Fruit fly (Drosophila melanogaster) whole organism, embryonic: Measurements from ENCODE around the gene CG14667.
A peak's percentile ranks its signal among the peaks of the same experiment; 100 is the strongest.

ENCODE experiments used
- Adf1 ChIP-seq: fragments of 200-800 bp; sonication (Bioruptor generic); IDR thresholded peaks from 2 replicates; pipeline ENCODE4 v1.3.6; 2022; ENCODE audit warnings: missing biosample characterization, missing genetic modification characterization
- CG14710 ChIP-seq: fragments of 200-800 bp; sonication (Bioruptor generic); optimal IDR thresholded peaks from 3 replicates; lab custom pipeline; 2019; ENCODE audit warnings: missing biosample characterization, mild to moderate bottlenecking, missing genetic modification characterization, moderate library complexity
- CG15269 ChIP-seq: fragments of 200-800 bp; sonication (Bioruptor generic); optimal IDR thresholded peaks from 2 replicates; lab custom pipeline; 2018; ENCODE audit warnings: missing biosample characterization, mild to moderate bottlenecking, missing genetic modification characterization, moderate library complexity
- CG15479 ChIP-seq: fragments of 200-800 bp; sonication (Bioruptor generic); optimal IDR thresholded peaks from 3 replicates; lab custom pipeline; 2019; ENCODE audit warnings: missing biosample characterization, mild to moderate bottlenecking, missing genetic modification characterization, moderate library complexity
- CG15696 ChIP-seq: fragments of 200-800 bp; sonication (Bioruptor generic); optimal IDR thresholded peaks from 2 replicates; lab custom pipeline; 2019; ENCODE audit warnings: missing biosample characterization, mild to moderate bottlenecking, missing genetic modification characterization, moderate library complexity
- CG1603 ChIP-seq: fragments of 200-800 bp; sonication (Bioruptor generic); optimal IDR thresholded peaks from 2 replicates; lab custom pipeline; 2019; ENCODE audit warnings: missing biosample characterization, mild to moderate bottlenecking, missing genetic modification characterization, moderate library complexity
- CG1832 ChIP-seq: fragments of 200-800 bp; sonication (Bioruptor generic); optimal IDR thresholded peaks from 2 replicates; lab custom pipeline; 2017; ENCODE audit warnings: missing biosample characterization, mild to moderate bottlenecking, missing genetic modification characterization, inconsistent platforms
- CG2678 ChIP-seq: fragments of 200-800 bp; sonication (Bioruptor generic); optimal IDR thresholded peaks from 3 replicates; lab custom pipeline; 2019; ENCODE audit warnings: missing biosample characterization, mild to moderate bottlenecking, missing genetic modification characterization, moderate library complexity
- CG32772 ChIP-seq: fragments of 200-800 bp; sonication (Bioruptor generic); IDR thresholded peaks from 2 replicates; pipeline ENCODE4 v1.3.6; 2022; ENCODE audit warnings: missing biosample characterization, missing genetic modification characterization
- CG4820 ChIP-seq: fragments of 200-800 bp; sonication (Bioruptor generic); optimal IDR thresholded peaks from 3 replicates; lab custom pipeline; 2016; ENCODE audit warnings: missing biosample characterization, missing genetic modification characterization
- CG8388 ChIP-seq: fragments of 200-800 bp; sonication (Bioruptor generic); optimal IDR thresholded peaks from 2 replicates; lab custom pipeline; 2019; ENCODE audit warnings: missing biosample characterization, mild to moderate bottlenecking, missing genetic modification characterization, moderate library complexity
- CHES-1-like ChIP-seq: fragments of 200-800 bp; sonication (Bioruptor generic); optimal IDR thresholded peaks from 2 replicates; lab custom pipeline; 2016; ENCODE audit warnings: missing biosample characterization, missing genetic modification characterization
- CkIIα-i1 ChIP-seq: fragments of 200-800 bp; sonication (Bioruptor generic); IDR thresholded peaks from 2 replicates; pipeline ENCODE4 v1.3.6; 2022; ENCODE audit warnings: missing biosample characterization, missing genetic modification characterization
- D ChIP-seq, 2 experiments: fragments of 200-800 bp in 1 of 2; fragments of >200 bp in 1 of 2; sonication (Bioruptor generic) in 1 of 2; optimal IDR thresholded peaks; 2 replicates in 1 of 2; 3 replicates in 1 of 2; lab custom pipeline; 2017; ENCODE audit warnings: mild to moderate bottlenecking in 1 of 2, missing biosample characterization in 1 of 2, missing genetic modification characterization in 1 of 2, missing genetic modification reagents in 1 of 2
- Deaf1 ChIP-seq: fragments of 200-800 bp; optimal IDR thresholded peaks from 3 replicates; lab custom pipeline; 2019; ENCODE audit warnings: missing biosample characterization, mild to moderate bottlenecking, missing genetic modification characterization, moderate library complexity
- ERR ChIP-seq: fragments of 200-800 bp; sonication (Bioruptor generic); optimal IDR thresholded peaks from 2 replicates; lab custom pipeline; 2016; ENCODE audit warnings: missing biosample characterization, missing genetic modification characterization
- Ets65A ChIP-seq: fragments of 200-800 bp; sonication (Bioruptor generic); peaks from one replicate; lab custom pipeline; 2016; ENCODE audit warnings: missing biosample characterization, missing genetic modification characterization
- Fer1 ChIP-seq: fragments of 200-800 bp; sonication (Bioruptor generic); optimal IDR thresholded peaks from 2 replicates; lab custom pipeline; 2017; ENCODE audit warnings: missing biosample characterization, mild to moderate bottlenecking, missing genetic modification characterization
- HLH54F ChIP-seq: fragments of 200-800 bp; sonication (Bioruptor generic); optimal IDR thresholded peaks from 3 replicates; lab custom pipeline; 2016; ENCODE audit warnings: missing biosample characterization, missing genetic modification characterization
- Opbp ChIP-seq: fragments of 200-800 bp; sonication (Bioruptor generic); IDR thresholded peaks from 3 replicates; pipeline ENCODE4 v1.3.6; 2022; ENCODE audit warnings: missing biosample characterization, missing genetic modification characterization; ENCODE audit not compliant: partially characterized antibody
- Trl ChIP-seq, 3 experiments: fragments of >200 bp in 2 of 3; fragments of 200-800 bp in 1 of 3; sonication (Bioruptor generic) in 1 of 3; optimal IDR thresholded peaks; 2 replicates in 1 of 3; 3 replicates in 2 of 3; lab custom pipeline; 2016 to 2017; ENCODE audit warnings: missing biosample characterization in 1 of 3, missing genetic modification characterization in 1 of 3
- abd-A ChIP-seq: fragments of 200-800 bp; sonication (Bioruptor generic); optimal IDR thresholded peaks from 3 replicates; lab custom pipeline; 2019; ENCODE audit warnings: missing biosample characterization, mild to moderate bottlenecking, missing genetic modification characterization, moderate library complexity
- bsh ChIP-seq, 2 experiments: fragments of 200-800 bp; sonication (Bioruptor generic); optimal IDR thresholded peaks; 2 replicates each; lab custom pipeline; 2017 to 2018; ENCODE audit warnings: mild to moderate bottlenecking in 2 of 2, missing biosample characterization in 2 of 2, missing genetic modification characterization in 2 of 2, moderate library complexity in 1 of 2
- crol ChIP-seq: fragments of 200-800 bp; sonication (Bioruptor generic); IDR thresholded peaks from 2 replicates; pipeline ENCODE4 v1.3.6; 2022; ENCODE audit warnings: missing biosample characterization, missing genetic modification characterization
- crp ChIP-seq, 2 experiments: fragments of 200-800 bp; sonication (Bioruptor generic); optimal IDR thresholded peaks; 2 replicates in 1 of 2; 3 replicates in 1 of 2; lab custom pipeline; 2017; ENCODE audit warnings: missing biosample characterization in 2 of 2, missing genetic modification characterization in 2 of 2, mild to moderate bottlenecking in 1 of 2, moderate library complexity in 1 of 2
- dmrt99B ChIP-seq: fragments of 200-800 bp; sonication (Bioruptor generic); optimal IDR thresholded peaks from 2 replicates; lab custom pipeline; 2018; ENCODE audit warnings: missing biosample characterization, mild to moderate bottlenecking, missing genetic modification characterization, moderate library complexity
- esg ChIP-seq: fragments of 200-800 bp; sonication (Bioruptor generic); conservative IDR thresholded peaks from 2 replicates; pipeline ENCODE4 v1.3.6; 2022; ENCODE audit warnings: missing biosample characterization, missing genetic modification characterization
- ewg ChIP-seq: fragments of 200-800 bp; sonication (Bioruptor generic); optimal IDR thresholded peaks from 3 replicates; lab custom pipeline; 2017; ENCODE audit warnings: mild to moderate bottlenecking, missing biosample characterization, missing genetic modification reagents, missing genetic modification characterization
- fd64A ChIP-seq: fragments of 200-800 bp; sonication (Bioruptor generic); optimal IDR thresholded peaks from 3 replicates; lab custom pipeline; 2018; ENCODE audit warnings: missing biosample characterization, mild to moderate bottlenecking, missing genetic modification characterization
- fd96Cb ChIP-seq: fragments of 200-800 bp; sonication (Bioruptor generic); optimal IDR thresholded peaks from 2 replicates; lab custom pipeline; 2018; ENCODE audit warnings: missing biosample characterization, mild to moderate bottlenecking, missing genetic modification characterization, moderate library complexity
- ftz-f1 ChIP-seq: fragments of 200-800 bp; sonication (Bioruptor generic); optimal IDR thresholded peaks from 2 replicates; lab custom pipeline; 2016; ENCODE audit warnings: missing biosample characterization, missing genetic modification characterization
- grau ChIP-seq: fragments of 200-800 bp; optimal IDR thresholded peaks from 3 replicates; lab custom pipeline; 2019; ENCODE audit warnings: missing biosample characterization, mild to moderate bottlenecking, missing genetic modification characterization, moderate library complexity
- jigr1 ChIP-seq: fragments of 200-800 bp; sonication (Bioruptor generic); IDR thresholded peaks from 3 replicates; pipeline ENCODE4 v1.3.6; 2022; ENCODE audit warnings: missing biosample characterization, missing genetic modification characterization
- klu ChIP-seq: fragments of 200-800 bp; sonication (Bioruptor generic); IDR thresholded peaks from 2 replicates; pipeline ENCODE4 v1.3.6; 2022; ENCODE audit warnings: missing biosample characterization, missing genetic modification characterization
- nom ChIP-seq: fragments of 200-800 bp; sonication (Bioruptor generic); optimal IDR thresholded peaks from 2 replicates; lab custom pipeline; 2017; ENCODE audit warnings: missing biosample characterization, missing genetic modification characterization, mild to moderate bottlenecking, moderate library complexity, missing genetic modification reagents
- onecut ChIP-seq: fragments of 200-800 bp; sonication (Bioruptor generic); IDR thresholded peaks from 2 replicates; pipeline ENCODE4 v1.3.6; 2022; ENCODE audit warnings: missing biosample characterization, missing genetic modification characterization
- otp ChIP-seq: fragments of 200-800 bp; sonication (Bioruptor generic); IDR thresholded peaks from 3 replicates; pipeline ENCODE4, ENCODE4 v1.3.6; 2022; ENCODE audit warnings: missing biosample characterization, missing genetic modification characterization
- row ChIP-seq: fragments of 200-800 bp; sonication (Bioruptor generic); IDR thresholded peaks from 3 replicates; pipeline ENCODE4 v1.3.6; 2022; ENCODE audit warnings: missing biosample characterization, missing genetic modification characterization
- sc ChIP-seq, 3 experiments: fragments of >200 bp in 2 of 3; fragments of 200-800 bp in 1 of 3; sonication (Bioruptor generic) in 1 of 3; optimal IDR thresholded peaks; 2 replicates in 2 of 3; 3 replicates in 1 of 3; lab custom pipeline; 2017; ENCODE audit warnings: mild to moderate bottlenecking in 1 of 3, missing biosample characterization in 1 of 3, missing genetic modification characterization in 1 of 3, missing genetic modification reagents in 1 of 3
- sens ChIP-seq: fragments of 200-800 bp; sonication (Bioruptor generic); peaks from one replicate; lab custom pipeline; 2016; ENCODE audit warnings: missing biosample characterization, missing genetic modification characterization
- sna ChIP-seq: fragments of 200-800 bp; sonication (Bioruptor generic); IDR thresholded peaks from 2 replicates; pipeline ENCODE4 v1.3.6; 2022; ENCODE audit warnings: missing biosample characterization, missing genetic modification characterization; ENCODE audit not compliant: partially characterized antibody
- sob ChIP-seq: fragments of 200-800 bp; sonication (Bioruptor generic); IDR thresholded peaks from 2 replicates; pipeline ENCODE4 v1.3.6; 2022; ENCODE audit warnings: missing biosample characterization, missing genetic modification characterization
- usp ChIP-seq: fragments of >200 bp; optimal IDR thresholded peaks from 2 replicates; lab custom pipeline; 2017; ENCODE audit warnings: missing biosample characterization, missing genetic modification characterization

The CG14667 gene

dm6 chr3R:5327911-5328310 is 46.9 kb upstream of the CG14667 start (continued):
- TF ChIP-seq otp (GFP tag; lab: Robert Waterston, UW) (no peak), CG15696 (tag; lab: Kevin White, UChicago) (peak; percentile 78), HLH54F (GFP tag; lab: Kevin White, UChicago) (no peak), klu (GFP tag; lab: Robert Waterston, UW) (no peak), CG32772 (no peak), CG15269 (tag; lab: Kevin White, UChicago) (no peak), sob (GFP tag; lab: Robert Waterston, UW) (no peak), sens (GFP tag; lab: Kevin White, UChicago) (peak; percentile 89), CG1603 (tag; lab: Kevin White, UChicago) (peak; percentile 53), CG8388 (GFP tag; lab: Kevin White, UChicago) (no peak), CG14710 (tag; lab: Kevin White, UChicago) (peak; percentile 29), CHES-1-like (GFP tag; lab: Kevin White, UChicago) (no peak), CkIIα-i1 (GFP tag; lab: Robert Waterston, UW) (no peak), fd64A (no peak), CG15479 (GFP tag; lab: Kevin White, UChicago) (peak; percentile 99), CG2678 (no peak)

DNA sequence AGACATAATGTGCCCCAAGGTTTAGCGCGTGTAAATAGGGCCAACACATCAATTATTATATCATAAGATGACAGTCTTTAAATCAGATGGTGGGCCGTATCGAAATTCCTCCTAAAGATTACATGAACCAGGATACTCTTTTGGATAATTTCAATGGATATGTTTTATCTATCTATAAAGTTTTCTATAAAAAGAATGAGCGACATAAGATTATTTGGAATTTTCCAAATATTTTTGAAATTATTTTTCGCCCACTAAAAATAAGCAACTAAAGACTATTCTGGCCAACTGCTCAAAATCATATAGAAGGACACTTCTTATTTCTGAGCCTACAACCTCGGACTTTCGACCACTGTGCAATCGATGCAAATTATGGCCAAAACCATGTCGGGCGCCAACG is 44.5 kb upstream of the CG14667 start:
- peak in 1 of 2 experiments; percentile 2 for TF ChIP-seq bsh (GFP tag; optimal IDR thresholded peaks at IDR 0.05; lab: Kevin White, UChicago)
- TF ChIP-seq sna (GFP tag; lab: Robert Waterston, UW), result no peak

DNA sequence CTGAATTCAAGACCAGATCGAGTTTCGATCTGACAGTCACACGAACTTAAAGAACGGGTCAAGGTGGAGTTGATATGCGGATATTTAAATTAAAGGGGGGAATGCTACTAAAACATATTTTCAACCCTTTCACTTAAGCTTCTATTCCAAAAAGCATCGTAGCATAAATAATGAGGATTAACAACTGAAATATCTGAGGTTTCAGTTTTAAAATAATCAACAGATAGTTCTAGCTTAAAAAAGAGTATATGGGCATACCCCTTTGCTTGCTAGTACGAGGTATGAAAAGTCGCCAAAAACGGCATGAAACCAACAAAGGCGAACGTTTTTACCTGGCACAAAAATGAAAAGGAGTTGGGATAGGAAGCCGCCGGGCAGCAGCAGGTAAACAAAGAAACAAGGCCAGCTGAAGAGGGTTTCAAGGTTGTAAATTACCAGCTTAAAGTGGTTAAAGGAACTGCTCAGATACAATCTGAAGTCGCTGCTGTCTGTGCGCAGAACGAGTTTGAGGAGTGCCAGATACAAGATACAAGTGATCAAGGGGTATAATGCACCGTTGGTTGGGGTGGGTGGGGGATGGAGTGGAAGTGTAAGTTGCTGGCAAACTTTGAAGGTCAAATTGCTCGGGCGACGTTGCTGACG is 42.9 kb upstream of the CG14667 start:
- TF ChIP-seq usp (GFP tag; lab: Kevin White, UChicago), result no peak
- peak; percentile 17 for TF ChIP-seq Ets65A (GFP tag; lab: Kevin White, UChicago)
- TF ChIP-seq Opbp (GFP tag; lab: Robert Waterston, UW), result 0 out of 3 replicates have a peak, but pooled peaks have one; percentile 8
- peak; percentile 38 for TF ChIP-seq nom
- no peak for TF ChIP-seq dmrt99B
- no peak for TF ChIP-seq esg (GFP tag; lab: Robert Waterston, UW)
- TF ChIP-seq D (optimal IDR thresholded peaks at IDR 0.05; lab: Kevin White, UChicago), result peak; percentile 29
- TF ChIP-seq D (GFP tag; optimal IDR thresholded peaks at IDR 0.05; lab: Kevin White, UChicago), result no peak

dm6 chr3R:5346707-5347323 is 28.0 kb upstream of the CG14667 start:
- TF ChIP-seq sc (optimal IDR thresholded peaks at IDR 0.05; lab: Kevin White, UChicago), result no peak
- no peak for TF ChIP-seq sc (GFP tag; optimal IDR thresholded peaks at IDR 0.05; lab: Kevin White, UChicago)
- peak in 1 of 2 experiments; percentile 33 for TF ChIP-seq crp (GFP tag; optimal IDR thresholded peaks at IDR 0.05; lab: Kevin White, UChicago)
- TF ChIP-seq CG4820, result no peak
- TF ChIP-seq Fer1 (GFP tag; lab: Kevin White, UChicago), result peak; percentile 40
- TF ChIP-seq crol (GFP tag; lab: Robert Waterston, UW), result peak; percentile 56
- TF ChIP-seq abd-A (tag; lab: Kevin White, UChicago), result peak; percentile 88
- TF ChIP-seq onecut (GFP tag; lab: Robert Waterston, UW), result peak; percentile 93
- peak; percentile 18; the same call in 1 of the 2 replicates for TF ChIP-seq Adf1 (GFP tag; lab: Robert Waterston, UW)
- TF ChIP-seq grau, result peak; percentile 56
- TF ChIP-seq jigr1, result no peak
- peak; percentile 60 for TF ChIP-seq ewg (GFP tag; lab: Kevin White, UChicago)
- peak; percentile 15 for TF ChIP-seq Deaf1
- peak; percentile 38 for TF ChIP-seq CG1832 (GFP tag; lab: Kevin White, UChicago)
- TF ChIP-seq row (GFP tag; lab: Robert Waterston, UW), result 0 out of 3 replicates have a peak, but pooled peaks have one; percentile 17
- TF ChIP-seq ERR, result peak; percentile 13
- TF ChIP-seq Trl (optimal IDR thresholded peaks at IDR 0.05; lab: Kevin White, UChicago), result peak; percentile 24 to 45
- TF ChIP-seq Trl (GFP tag; optimal IDR thresholded peaks at IDR 0.05; lab: Kevin White, UChicago), result no peak
- TF ChIP-seq ftz-f1 (GFP tag; lab: Kevin White, UChicago), result peak; percentile 62
- TF ChIP-seq fd96Cb (tag; lab: Kevin White, UChicago), result no peak
